Worm (Caenorhabditis elegans) whole organism, dauer: ENCODE results near the gene F07E5.8.
"Not testable (repeated sequence)": the region's sequence is repeated elsewhere in the genome, so short reads cannot be mapped to it uniquely, and the experiment has no call there.

Source experiments
- unc-62 ChIP-seq: sonication (generic microtip); optimal IDR thresholded peaks from 2 replicates; lab custom pipeline; 2017; ENCODE audit warnings: missing biosample characterization, missing genetic modification reagents, missing genetic modification characterization

The F07E5.8 gene

ce11 chrII:2080425-2080824, 5.0 kb upstream of the F07E5.8 start, which contains the start of gene F07E5.9:
Gene F07E5.9 (minus strand): TSS chrII:2080525.
- no peak for TF ChIP-seq unc-62 (GFP tag; lab: Kevin White, UChicago)

- TF ChIP-seq unc-62 (GFP tag; lab: Kevin White, UChicago), result no peak
Measured at ce11 chrII:2076467-2076866, 1.1 kb upstream of the F07E5.8 start.

- no peak for TF ChIP-seq unc-62 (GFP tag; lab: Kevin White, UChicago)
Measured at ce11 chrII:2071429-2071828, 4.0 kb downstream of the F07E5.8 start, which contains the start of gene F07E5.7. Gene F07E5.7 (minus strand): TSS chrII:2071529.

ce11 chrII:2067451-2068021, 7.9 kb downstream of the F07E5.8 start, which contains the start of gene F07E5.12:
Gene F07E5.12 (plus strand): TSS chrII:2067971.
- not testable (repeated sequence) for TF ChIP-seq unc-62 (GFP tag; lab: Kevin White, UChicago)

- TF ChIP-seq unc-62 (GFP tag; lab: Kevin White, UChicago), result no peak
Measured at ce11 chrII:2064497-2064896, 10.9 kb downstream of the F07E5.8 start, which contains the start of gene fbxb-6. Gene fbxb-6 (plus strand): TSS chrII:2064797.

- no peak for TF ChIP-seq unc-62 (GFP tag; lab: Kevin White, UChicago)
Measured at ce11 chrII:2063989-2064388, 11.4 kb downstream of the F07E5.8 start, which contains the start of gene F07E5.13. Gene F07E5.13 (minus strand): TSS chrII:2064089.

ce11 chrII:2058985-2059384, 16.4 kb downstream of the F07E5.8 start, which contains the start of gene F07E5.5:
Gene F07E5.5 (minus strand): TSS chrII:2059070.
- TF ChIP-seq unc-62 (GFP tag; lab: Kevin White, UChicago), result no peak

- no peak for TF ChIP-seq unc-62 (GFP tag; lab: Kevin White, UChicago)
Measured at ce11 chrII:2051372-2051771, 24.0 kb downstream of the F07E5.8 start, which contains the start of gene fbxb-35. Gene fbxb-35 (plus strand): TSS chrII:2051672.

ce11 chrII:2046556-2046955, 28.9 kb downstream of the F07E5.8 start, which contains the start of gene math-1:
Gene math-1 (minus strand): TSS chrII:2046656.
- not testable (repeated sequence) for TF ChIP-seq unc-62 (GFP tag; lab: Kevin White, UChicago)

- TF ChIP-seq unc-62 (GFP tag; lab: Kevin White, UChicago), result no peak
Measured at ce11 chrII:2045505-2045904, 29.9 kb downstream of the F07E5.8 start, which contains the start of gene bath-24. Gene bath-24 (minus strand): TSS chrII:2045605.

- no peak for TF ChIP-seq unc-62 (GFP tag; lab: Kevin White, UChicago)
Measured at ce11 chrII:2042447-2042846, 33.0 kb downstream of the F07E5.8 start, which contains the start of gene bath-20. Gene bath-20 (minus strand): TSS chrII:2042547.

ce11 chrII:2039288-2039687, 36.1 kb downstream of the F07E5.8 start, which contains the start of gene bath-19:
Gene bath-19 (minus strand): TSS chrII:2039388.
- no peak for TF ChIP-seq unc-62 (GFP tag; lab: Kevin White, UChicago)

- no peak for TF ChIP-seq unc-62 (GFP tag; lab: Kevin White, UChicago)
Measured at ce11 chrII:2033286-2033685, 42.1 kb downstream of the F07E5.8 start, which contains the start of gene F59H6.14. Gene F59H6.14 (plus strand): TSS chrII:2033586.

ce11 chrII:2032282-2032681, 43.1 kb downstream of the F07E5.8 start, which contains the start of gene btb-4:
Gene btb-4 (plus strand): TSS chrII:2032316.
- not testable (repeated sequence) for TF ChIP-seq unc-62 (GFP tag; lab: Kevin White, UChicago)

ce11 chrII:2031852-2032251, 43.6 kb downstream of the F07E5.8 start, which contains the start of gene bath-5:
Gene bath-5 (minus strand): TSS chrII:2031952.
- TF ChIP-seq unc-62 (GFP tag; lab: Kevin White, UChicago), result no peak

ce11 chrII:2030367-2030766, 45.0 kb downstream of the F07E5.8 start, which contains the start of gene bath-3:
Gene bath-3 (minus strand): TSS chrII:2030467.
- no peak for TF ChIP-seq unc-62 (GFP tag; lab: Kevin White, UChicago)
